Fruit fly (Drosophila melanogaster) whole organism, embryonic: ENCODE data around the gene Ptp99A.

Experiments used
- Atf3 ChIP-seq: fragments of 200-800 bp; sonication (Bioruptor generic); optimal IDR thresholded peaks from 3 replicates; lab custom pipeline; 2016; ENCODE audit warnings: missing biosample characterization, missing genetic modification characterization
- Bgb ChIP-seq: fragments of 200-800 bp; sonication (Bioruptor generic); IDR thresholded peaks from 2 replicates; pipeline ENCODE4 v1.3.6; 2022; ENCODE audit warnings: missing biosample characterization, missing genetic modification characterization; ENCODE audit not compliant: partially characterized antibody
- C15 ChIP-seq: fragments of 200-800 bp; sonication (Bioruptor generic); IDR thresholded peaks from 3 replicates; pipeline ENCODE4 v1.3.6; 2022; ENCODE audit warnings: missing biosample characterization, missing genetic modification characterization
- CG10366 ChIP-seq: fragments of 200-800 bp; sonication (Bioruptor generic); IDR thresholded peaks from 2 replicates; pipeline ENCODE4 v1.3.6; 2022; ENCODE audit warnings: missing biosample characterization, missing genetic modification characterization
- CG12219 ChIP-seq: fragments of 200-800 bp; sonication (Bioruptor generic); optimal IDR thresholded peaks from 3 replicates; lab custom pipeline; 2018; ENCODE audit warnings: missing biosample characterization, mild to moderate bottlenecking, missing genetic modification characterization
- CG13287 ChIP-seq: fragments of 200-800 bp; sonication (Bioruptor generic); IDR thresholded peaks from 2 replicates; pipeline ENCODE4 v1.3.6; 2022; ENCODE audit warnings: missing biosample characterization, missing genetic modification characterization; ENCODE audit not compliant: partially characterized antibody
- CG13296 ChIP-seq: fragments of 200-800 bp; sonication (Bioruptor generic); optimal IDR thresholded peaks from 3 replicates; lab custom pipeline; 2018; ENCODE audit warnings: missing biosample characterization, mild to moderate bottlenecking, missing genetic modification characterization
- CG13424 ChIP-seq: fragments of 200-800 bp; sonication (Bioruptor generic); optimal IDR thresholded peaks from 2 replicates; lab custom pipeline; 2019; ENCODE audit warnings: missing biosample characterization, mild to moderate bottlenecking, missing genetic modification characterization, moderate library complexity
- CG13775 ChIP-seq: fragments of 200-800 bp; sonication (Bioruptor generic); optimal IDR thresholded peaks from 3 replicates; lab custom pipeline; 2017; ENCODE audit warnings: missing biosample characterization, mild to moderate bottlenecking, missing genetic modification characterization
- CG15601 ChIP-seq: fragments of 200-800 bp; sonication (Bioruptor generic); optimal IDR thresholded peaks from 3 replicates; lab custom pipeline; 2019; ENCODE audit warnings: missing biosample characterization, mild to moderate bottlenecking, missing genetic modification characterization, moderate library complexity
- CG16779 ChIP-seq: fragments of 200-800 bp; sonication (Bioruptor generic); IDR thresholded peaks from 2 replicates; pipeline ENCODE4 v1.3.6; 2022; ENCODE audit warnings: missing biosample characterization, missing genetic modification characterization
- CG2199 ChIP-seq: fragments of 200-800 bp; sonication (Bioruptor generic); IDR thresholded peaks from 3 replicates; pipeline ENCODE4 v1.3.6; 2022; ENCODE audit warnings: missing biosample characterization, missing genetic modification characterization
- CG2678 ChIP-seq: fragments of 200-800 bp; sonication (Bioruptor generic); optimal IDR thresholded peaks from 3 replicates; lab custom pipeline; 2019; ENCODE audit warnings: missing biosample characterization, mild to moderate bottlenecking, missing genetic modification characterization, moderate library complexity
- CG30020 ChIP-seq: fragments of 200-800 bp; optimal IDR thresholded peaks from 2 replicates; lab custom pipeline; 2019; ENCODE audit warnings: missing biosample characterization, mild to moderate bottlenecking, missing genetic modification characterization, moderate library complexity
- CG32532 ChIP-seq: fragments of 200-800 bp; sonication (Bioruptor generic); IDR thresholded peaks from 2 replicates; pipeline ENCODE4 v1.3.6; 2022; ENCODE audit warnings: missing biosample characterization, missing genetic modification characterization
- CG34422 ChIP-seq: fragments of 200-800 bp; sonication (Bioruptor generic); IDR thresholded peaks from 3 replicates; pipeline ENCODE4 v1.3.6; 2022; ENCODE audit warnings: missing biosample characterization, missing genetic modification characterization
- CG3838 ChIP-seq: fragments of 200-800 bp; sonication (Bioruptor generic); optimal IDR thresholded peaks from 3 replicates; lab custom pipeline; 2016; ENCODE audit warnings: missing biosample characterization, missing genetic modification characterization
- CG6765 ChIP-seq: fragments of 200-800 bp; sonication (Bioruptor generic); optimal IDR thresholded peaks from 3 replicates; lab custom pipeline; 2017; ENCODE audit warnings: missing biosample characterization, mild to moderate bottlenecking, missing genetic modification characterization
- CG8478 ChIP-seq: fragments of >200 bp; optimal IDR thresholded peaks from 2 replicates; lab custom pipeline; 2018
- CG8765 ChIP-seq: fragments of 200-800 bp; sonication (Bioruptor generic); IDR thresholded peaks from 2 replicates; pipeline ENCODE4 v1.3.6; 2022; ENCODE audit warnings: missing biosample characterization, missing genetic modification characterization
- CG9932 ChIP-seq: fragments of 200-800 bp; sonication (Bioruptor generic); IDR thresholded peaks from 2 replicates; pipeline ENCODE4 v1.3.6; 2022; ENCODE audit warnings: missing biosample characterization, missing genetic modification characterization
- CkIIα-i1 ChIP-seq: fragments of 200-800 bp; sonication (Bioruptor generic); IDR thresholded peaks from 2 replicates; pipeline ENCODE4 v1.3.6; 2022; ENCODE audit warnings: missing biosample characterization, missing genetic modification characterization
- D19A ChIP-seq: fragments of 200-800 bp; optimal IDR thresholded peaks from 3 replicates; lab custom pipeline; 2019; ENCODE audit warnings: missing biosample characterization, mild to moderate bottlenecking, missing genetic modification characterization, moderate library complexity
- Dek ChIP-seq: fragments of 200-800 bp; sonication (Bioruptor generic); optimal IDR thresholded peaks from 3 replicates; lab custom pipeline; 2019; ENCODE audit warnings: missing biosample characterization, mild to moderate bottlenecking, missing genetic modification characterization, moderate library complexity
- Elba2 ChIP-seq: fragments of 200-800 bp; sonication (Bioruptor generic); optimal IDR thresholded peaks from 3 replicates; lab custom pipeline; 2016; ENCODE audit warnings: missing biosample characterization, missing genetic modification characterization
- Ets65A ChIP-seq: fragments of 200-800 bp; sonication (Bioruptor generic); peaks from one replicate; lab custom pipeline; 2016; ENCODE audit warnings: missing biosample characterization, missing genetic modification characterization
- H15 ChIP-seq: fragments of 200-800 bp; sonication (Bioruptor generic); IDR thresholded peaks from 3 replicates; pipeline ENCODE4 v1.3.6; 2022; ENCODE audit warnings: missing biosample characterization, missing genetic modification characterization
- Hand ChIP-seq: fragments of 200-800 bp; sonication (Bioruptor generic); optimal IDR thresholded peaks from 2 replicates; lab custom pipeline; 2017; ENCODE audit warnings: mild to moderate bottlenecking, missing biosample characterization, missing genetic modification reagents, missing genetic modification characterization
- NFAT ChIP-seq: fragments of 200-800 bp; sonication (Bioruptor generic); IDR thresholded peaks from 2 replicates; pipeline ENCODE4 v1.3.6; 2022; ENCODE audit warnings: missing biosample characterization, missing genetic modification characterization
- NK7.1 ChIP-seq: fragments of 200-800 bp; sonication (Bioruptor generic); optimal IDR thresholded peaks from 3 replicates; lab custom pipeline; 2016; ENCODE audit warnings: missing biosample characterization, missing genetic modification characterization
- PHDP ChIP-seq: fragments of 200-800 bp; sonication (Bioruptor generic); optimal IDR thresholded peaks from 3 replicates; lab custom pipeline; 2018; ENCODE audit warnings: missing biosample characterization, mild to moderate bottlenecking, missing genetic modification characterization, moderate library complexity
- Sox102F ChIP-seq: fragments of 200-800 bp; sonication (Bioruptor generic); optimal IDR thresholded peaks from 2 replicates; lab custom pipeline; 2018; ENCODE audit warnings: missing biosample characterization, mild to moderate bottlenecking, missing genetic modification characterization, moderate library complexity
- Usf ChIP-seq: fragments of 200-800 bp; sonication (Bioruptor generic); optimal IDR thresholded peaks from 2 replicates; lab custom pipeline; 2017; ENCODE audit warnings: missing genotype, missing biosample characterization, missing genetic modification characterization
- Vsx1 ChIP-seq: fragments of 200-800 bp; sonication (Bioruptor generic); optimal IDR thresholded peaks from 2 replicates; lab custom pipeline; 2017; ENCODE audit warnings: missing biosample characterization, mild to moderate bottlenecking, missing genetic modification characterization, missing genetic modification reagents
- amos ChIP-seq: fragments of 200-800 bp; sonication (Bioruptor generic); IDR thresholded peaks from 2 replicates; pipeline ENCODE4 v1.3.6; 2022; ENCODE audit warnings: missing biosample characterization, missing genetic modification characterization; ENCODE audit not compliant: partially characterized antibody
- ase ChIP-seq: fragments of 200-800 bp; sonication (Bioruptor generic); IDR thresholded peaks from 3 replicates; pipeline ENCODE4 v1.3.6; 2022; ENCODE audit warnings: missing biosample characterization, missing genetic modification characterization
- cas ChIP-seq: fragments of 200-800 bp; sonication (Bioruptor generic); IDR thresholded peaks from 2 replicates; pipeline ENCODE4 v1.3.6; 2022; ENCODE audit warnings: missing biosample characterization, missing genetic modification characterization
- caup ChIP-seq: fragments of 200-800 bp; sonication (Bioruptor generic); optimal IDR thresholded peaks from 3 replicates; lab custom pipeline; 2017; ENCODE audit warnings: missing biosample characterization, mild to moderate bottlenecking, missing genetic modification characterization, moderate library complexity; ENCODE audit not compliant: severe bottlenecking
- crc ChIP-seq: fragments of 200-800 bp; sonication (Bioruptor generic); optimal IDR thresholded peaks from 2 replicates; lab custom pipeline; 2016; ENCODE audit warnings: missing biosample characterization, missing genetic modification characterization
- ems ChIP-seq: fragments of 200-800 bp; sonication (Bioruptor generic); optimal IDR thresholded peaks from 3 replicates; lab custom pipeline; 2016; ENCODE audit warnings: missing biosample characterization, missing genetic modification characterization
- ftz-f1 ChIP-seq: fragments of 200-800 bp; sonication (Bioruptor generic); optimal IDR thresholded peaks from 2 replicates; lab custom pipeline; 2016; ENCODE audit warnings: missing biosample characterization, missing genetic modification characterization
- gcm ChIP-seq: fragments of 200-800 bp; sonication (Bioruptor generic); optimal IDR thresholded peaks from 2 replicates; lab custom pipeline; 2019; ENCODE audit warnings: missing biosample characterization, mild to moderate bottlenecking, missing genetic modification characterization, moderate library complexity
- ham ChIP-seq: fragments of 200-800 bp; sonication (Bioruptor generic); IDR thresholded peaks from 2 replicates; pipeline ENCODE4 v1.3.6; 2022; ENCODE audit warnings: missing biosample characterization, missing genetic modification characterization
- lilli ChIP-seq: fragments of 200-800 bp; sonication (Bioruptor generic); optimal IDR thresholded peaks from 3 replicates; lab custom pipeline; 2016; ENCODE audit warnings: missing biosample characterization, missing genetic modification characterization
- lmd ChIP-seq: fragments of 200-800 bp; sonication (Bioruptor generic); IDR thresholded peaks from 2 replicates; pipeline ENCODE4 v1.3.6; 2022; ENCODE audit warnings: missing biosample characterization, missing genetic modification characterization
- onecut ChIP-seq: fragments of 200-800 bp; sonication (Bioruptor generic); IDR thresholded peaks from 2 replicates; pipeline ENCODE4 v1.3.6; 2022; ENCODE audit warnings: missing biosample characterization, missing genetic modification characterization
- ro ChIP-seq: fragments of 200-800 bp; sonication (Bioruptor generic); IDR thresholded peaks from 2 replicates; pipeline ENCODE4 v1.3.6; 2022; ENCODE audit warnings: missing biosample characterization, missing genetic modification characterization
- wek ChIP-seq: fragments of 200-800 bp; sonication (Bioruptor generic); optimal IDR thresholded peaks from 3 replicates; lab custom pipeline; 2018; ENCODE audit warnings: missing biosample characterization, mild to moderate bottlenecking, missing genetic modification characterization, moderate library complexity
- z ChIP-seq: fragments of 200-800 bp; sonication (Bioruptor generic); IDR thresholded peaks from 3 replicates; pipeline ENCODE4 v1.3.6; 2022; ENCODE audit warnings: missing biosample characterization, missing genetic modification characterization
- zfh1 ChIP-seq: fragments of 200-800 bp; sonication (Bioruptor generic); IDR thresholded peaks from 3 replicates; pipeline ENCODE4 v1.3.6; 2022; ENCODE audit warnings: missing biosample characterization, missing genetic modification characterization

Ptp99A gene

DNA sequence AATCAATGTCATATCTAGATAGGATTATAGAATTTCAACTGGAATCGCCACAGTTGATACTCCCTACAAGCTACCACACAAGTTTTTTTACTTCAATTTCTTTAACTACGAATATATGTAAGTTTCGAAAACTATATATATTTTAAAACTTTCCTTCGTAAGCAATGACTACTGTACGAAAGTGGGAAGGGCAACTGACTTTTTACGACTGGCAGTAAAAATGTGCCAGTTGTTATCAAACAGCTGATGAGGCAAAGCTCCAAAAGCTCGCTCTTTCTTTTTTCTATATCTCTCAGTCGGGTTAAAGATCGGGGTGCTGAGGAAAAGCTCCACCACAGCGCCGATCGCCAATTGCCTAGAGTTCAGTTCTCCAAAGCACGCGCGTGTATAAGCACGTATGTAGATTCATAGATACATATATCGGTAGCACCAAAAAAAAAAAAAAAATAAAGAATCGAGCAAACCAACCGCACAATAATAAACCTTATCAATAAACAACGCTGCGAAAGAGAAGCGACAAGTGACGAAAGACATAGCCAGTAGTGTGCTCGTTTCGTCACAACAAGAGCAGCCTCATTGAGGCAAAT, 101.6 kb downstream of the Ptp99A start (continued):
- TF ChIP-seq ro (GFP tag; lab: Robert Waterston, UW) = no peak
- no peak for TF ChIP-seq Usf (GFP tag; lab: Kevin White, UChicago)
- peak; percentile 61; the same call in 2 of the 3 replicates for TF ChIP-seq zfh1 (GFP tag; lab: Robert Waterston, UW)
- no peak for TF ChIP-seq CG8765 (GFP tag; lab: Robert Waterston, UW)
- peak; percentile 56 for TF ChIP-seq gcm (GFP tag; lab: Kevin White, UChicago)
- TF ChIP-seq ems (GFP tag; lab: Kevin White, UChicago) = peak; percentile 1
- no peak for TF ChIP-seq crc
- peak; percentile 81 for TF ChIP-seq CG2678 (tag; lab: Kevin White, UChicago)
- no peak for TF ChIP-seq CG8478 (lab: Kevin White, UChicago)
- peak; percentile 46 for TF ChIP-seq CG34422 (GFP tag; lab: Robert Waterston, UW)
- TF ChIP-seq lmd (GFP tag; lab: Robert Waterston, UW) = peak; percentile 70
- TF ChIP-seq CG13775 (GFP tag; lab: Kevin White, UChicago) = no peak
- TF ChIP-seq ase (GFP tag; lab: Robert Waterston, UW) = peak; percentile 70; the same call in 2 of the 3 replicates
- TF ChIP-seq cas = peak; percentile 53; the same call in 1 of the 2 replicates
- peak; percentile 38 for TF ChIP-seq Vsx1 (GFP tag; lab: Kevin White, UChicago)
- no peak for TF ChIP-seq Elba2 (GFP tag; lab: Kevin White, UChicago)
- TF ChIP-seq CG6765 (GFP tag; lab: Kevin White, UChicago) = no peak
- TF ChIP-seq amos = peak; percentile 24; the same call in 1 of the 2 replicates
- TF ChIP-seq CkIIα-i1 (GFP tag; lab: Robert Waterston, UW) = no peak
- no peak for TF ChIP-seq Atf3 (GFP tag; lab: Kevin White, UChicago)
- TF ChIP-seq z = no peak
- peak; percentile 20 for TF ChIP-seq ftz-f1
- TF ChIP-seq D19A (tag; lab: Kevin White, UChicago) = peak; percentile 63
- peak; percentile 74 for TF ChIP-seq CG13424 (tag; lab: Kevin White, UChicago)
- peak; percentile 94 for TF ChIP-seq Ets65A (GFP tag; lab: Kevin White, UChicago)
- TF ChIP-seq ham = no peak
- peak; percentile 70 for TF ChIP-seq CG13296 (GFP tag; lab: Kevin White, UChicago)
- TF ChIP-seq CG30020 (tag; lab: Kevin White, UChicago) = no peak
- TF ChIP-seq lilli (GFP tag; lab: Kevin White, UChicago) = peak; percentile 22
- TF ChIP-seq Hand (GFP tag; lab: Kevin White, UChicago) = peak; percentile 69
- peak; percentile 40 for TF ChIP-seq CG15601 (tag; lab: Kevin White, UChicago)
- TF ChIP-seq NFAT (GFP tag; lab: Robert Waterston, UW) = peak; percentile 64; the same call in 1 of the 2 replicates
- TF ChIP-seq caup (GFP tag; lab: Kevin White, UChicago) = peak; percentile 57
- TF ChIP-seq PHDP = peak; percentile 78
- TF ChIP-seq CG13287 (GFP tag; lab: Robert Waterston, UW) = peak; percentile 34; the same call in 1 of the 2 replicates
- peak; percentile 71 for TF ChIP-seq H15 (GFP tag; lab: Robert Waterston, UW)
- no peak for TF ChIP-seq NK7.1 (GFP tag; lab: Kevin White, UChicago)
- peak; percentile 77 for TF ChIP-seq CG10366
- peak; percentile 62 for TF ChIP-seq CG3838
- 0 out of 3 replicates have a peak, but pooled peaks have one; percentile 44 for TF ChIP-seq C15
- TF ChIP-seq CG16779 = no peak
- TF ChIP-seq CG9932 = peak; percentile 64
- TF ChIP-seq CG12219 = peak; percentile 55
- peak; percentile 74; the same call in 1 of the 2 replicates for TF ChIP-seq CG32532 (GFP tag; lab: Robert Waterston, UW)
- TF ChIP-seq CG2199 (GFP tag; lab: Robert Waterston, UW) = no peak
- peak; percentile 83 for TF ChIP-seq Sox102F
- peak; percentile 29; the same call in 1 of the 2 replicates for TF ChIP-seq Bgb (GFP tag; lab: Robert Waterston, UW)
- TF ChIP-seq Dek (tag; lab: Kevin White, UChicago) = peak; percentile 57
- TF ChIP-seq onecut (GFP tag; lab: Robert Waterston, UW) = 0 out of 2 replicates have a peak, but pooled peaks have one; percentile 46
- peak; percentile 24 for TF ChIP-seq wek (GFP tag; lab: Kevin White, UChicago)
